Worm (Caenorhabditis elegans) whole organism, L2 larva: Measurements from ENCODE around the gene F16G10.10.

Experiments
- alr-1 ChIP-seq: fragments of 150-350 bp; optimal IDR thresholded peaks from 2 replicates; lab custom pipeline; 2014; ENCODE audit warnings: missing biosample characterization, missing genetic modification characterization
- nhr-12 ChIP-seq: fragments of 150-350 bp; optimal IDR thresholded peaks from 2 replicates; lab custom pipeline; 2014; ENCODE audit warnings: missing biosample characterization, missing genetic modification characterization
- sma-3 ChIP-seq: sonication (generic microtip); optimal IDR thresholded peaks from 2 replicates; lab custom pipeline; 2016; ENCODE audit warnings: missing genetic modification reagents, missing genetic modification characterization, missing compliant biosample characterization

DNA sequence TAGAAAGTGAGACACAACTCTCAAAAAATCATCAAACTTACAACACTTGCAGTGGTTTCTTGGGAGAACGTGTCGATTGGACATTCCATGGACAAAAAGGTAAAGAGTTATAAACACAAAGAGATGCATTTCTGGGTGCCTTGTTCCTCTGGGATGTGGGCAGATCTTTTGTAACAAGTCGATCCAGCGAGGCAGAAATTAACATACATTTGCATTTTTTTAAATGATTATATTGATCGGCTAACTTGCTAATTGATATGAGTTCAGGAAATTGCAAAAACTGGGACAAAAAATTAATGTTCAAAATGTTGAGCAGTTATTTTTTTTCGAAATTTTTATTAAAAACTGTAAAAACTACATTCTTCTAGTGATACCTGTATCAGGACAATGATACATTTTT lies 13.0 kb downstream of the F16G10.10 start, which contains the start of gene F16G10.6:
- TF ChIP-seq nhr-12 (tag; lab: Kevin White, UChicago), result no peak
- TF ChIP-seq alr-1 (tag; lab: Kevin White, UChicago), result no peak
- TF ChIP-seq sma-3 (GFP tag; lab: Kevin White, UChicago), result no peak
